Worm (Caenorhabditis elegans) whole organism, L2 larva: ENCODE data around the gene srw-57.

Experiments used
- C34F6.9 ChIP-seq: fragments of 150-350 bp; optimal IDR thresholded peaks from 2 replicates; lab custom pipeline; 2014; ENCODE audit warnings: missing biosample characterization, missing genetic modification characterization
- F13H6.1 ChIP-seq: sonication (generic microtip); optimal IDR thresholded peaks from 2 replicates; lab custom pipeline; 2016; ENCODE audit warnings: missing genetic modification characterization, missing compliant biosample characterization
- R02D3.7 ChIP-seq: fragments of 150-350 bp; optimal IDR thresholded peaks from 2 replicates; lab custom pipeline; 2014; ENCODE audit warnings: missing biosample characterization, missing genetic modification characterization
- Y55F3AM.14 ChIP-seq: fragments of 200-800 bp; sonication (Bioruptor generic); optimal IDR thresholded peaks from 2 replicates; lab custom pipeline; 2018; ENCODE audit warnings: mild to moderate bottlenecking, missing genetic modification characterization, missing compliant biosample characterization
- ZK546.5 ChIP-seq: sonication (generic microtip); optimal IDR thresholded peaks from 2 replicates; lab custom pipeline; 2017; ENCODE audit warnings: missing biosample characterization, missing genetic modification characterization
- alr-1 ChIP-seq: fragments of 150-350 bp; optimal IDR thresholded peaks from 2 replicates; lab custom pipeline; 2014; ENCODE audit warnings: missing biosample characterization, missing genetic modification characterization
- aly-2 ChIP-seq: fragments of 150-350 bp; optimal IDR thresholded peaks from 2 replicates; lab custom pipeline; 2014; ENCODE audit warnings: missing biosample characterization, missing genetic modification characterization
- ama-1 ChIP-seq: fragments of 150-350 bp; optimal IDR thresholded peaks from 2 replicates; lab custom pipeline; 2018; ENCODE audit warnings: inconsistent platforms
- blmp-1 ChIP-seq: sonication (generic microtip); optimal IDR thresholded peaks from 2 replicates; lab custom pipeline; 2017; ENCODE audit warnings: missing genetic modification characterization, mild to moderate bottlenecking, missing compliant biosample characterization, antibody characterized with exemption, moderate library complexity; ENCODE audit not compliant: insufficient read depth
- ceh-16 ChIP-seq: fragments of 150-350 bp; optimal IDR thresholded peaks from 2 replicates; lab custom pipeline; 2014; ENCODE audit warnings: missing biosample characterization, missing genetic modification characterization
- ceh-82 ChIP-seq: fragments of 150-350 bp; optimal IDR thresholded peaks from 2 replicates; lab custom pipeline; 2014; ENCODE audit warnings: missing biosample characterization, missing genetic modification characterization
- dmd-4 ChIP-seq: sonication (generic microtip); optimal IDR thresholded peaks from 2 replicates; lab custom pipeline; 2017; ENCODE audit warnings: missing biosample characterization, missing genetic modification characterization
- egl-27 ChIP-seq: sonication (generic microtip); optimal IDR thresholded peaks from 3 replicates; lab custom pipeline; 2017; ENCODE audit warnings: missing biosample characterization, missing genetic modification reagents, missing genetic modification characterization
- elt-1 ChIP-seq: fragments of 150-350 bp; optimal IDR thresholded peaks from 2 replicates; lab custom pipeline; 2014; ENCODE audit warnings: missing biosample characterization, missing genetic modification characterization
- fos-1 ChIP-seq: fragments of 150-350 bp; optimal IDR thresholded peaks from 2 replicates; lab custom pipeline; 2014; ENCODE audit warnings: missing biosample characterization, missing genetic modification characterization
- lin-39 ChIP-seq: fragments of 150-350 bp; optimal IDR thresholded peaks from 2 replicates; lab custom pipeline; 2014; ENCODE audit warnings: missing biosample characterization, missing genetic modification reagents, missing genetic modification characterization
- mbf-1 ChIP-seq: sonication (generic microtip); optimal IDR thresholded peaks from 2 replicates; lab custom pipeline; 2017; ENCODE audit warnings: missing biosample characterization, missing genetic modification characterization
- mdl-1 ChIP-seq, 2 experiments: fragments of 150-350 bp in 1 of 2; sonication (generic microtip) in 1 of 2; optimal IDR thresholded peaks; 2 replicates each; lab custom pipeline; 2017; ENCODE audit warnings: missing biosample characterization in 2 of 2, missing genetic modification characterization in 2 of 2
- nhr-10 ChIP-seq: sonication (generic microtip); optimal IDR thresholded peaks from 2 replicates; lab custom pipeline; 2017; ENCODE audit warnings: missing biosample characterization, missing genetic modification characterization
- nhr-23 ChIP-seq: fragments of 150-350 bp; optimal IDR thresholded peaks from 2 replicates; lab custom pipeline; 2014; ENCODE audit warnings: missing biosample characterization, missing genetic modification reagents, missing genetic modification characterization
- nhr-25 ChIP-seq: fragments of 150-350 bp; sonication (generic microtip); optimal IDR thresholded peaks from 3 replicates; lab custom pipeline; 2014; ENCODE audit warnings: missing biosample characterization, missing genetic modification characterization
- nhr-6 ChIP-seq: fragments of 150-350 bp; optimal IDR thresholded peaks from 2 replicates; lab custom pipeline; 2014; ENCODE audit warnings: missing biosample characterization, missing genetic modification characterization
- nhr-77 ChIP-seq: fragments of 150-350 bp; optimal IDR thresholded peaks from 2 replicates; lab custom pipeline; 2014; ENCODE audit warnings: missing biosample characterization, missing genetic modification characterization
- peb-1 ChIP-seq: fragments of 150-350 bp; optimal IDR thresholded peaks from 2 replicates; lab custom pipeline; 2014; ENCODE audit warnings: missing biosample characterization, missing genetic modification characterization
- sma-9 ChIP-seq, 2 experiments: fragments of 150-350 bp in 1 of 2; sonication (generic microtip) in 1 of 2; optimal IDR thresholded peaks; 2 replicates each; lab custom pipeline; 2014 to 2016; ENCODE audit warnings: missing genetic modification characterization in 2 of 2, mild to moderate bottlenecking in 1 of 2, missing biosample characterization in 1 of 2, missing compliant biosample characterization in 1 of 2, missing genetic modification reagents in 1 of 2, moderate library complexity in 1 of 2
- snpc-4 ChIP-seq: fragments of 150-350 bp; optimal IDR thresholded peaks from 2 replicates; lab custom pipeline; 2014; ENCODE audit warnings: missing biosample characterization, missing genetic modification characterization
- unc-39 ChIP-seq: fragments of 150-350 bp; optimal IDR thresholded peaks from 2 replicates; lab custom pipeline; 2014; ENCODE audit warnings: missing biosample characterization, missing genetic modification characterization
- unc-62 ChIP-seq: fragments of 150-350 bp; optimal IDR thresholded peaks from 2 replicates; lab custom pipeline; 2014; ENCODE audit warnings: missing biosample characterization, missing genetic modification reagents, missing genetic modification characterization
- zag-1 ChIP-seq: fragments of 150-350 bp; optimal IDR thresholded peaks from 2 replicates; lab custom pipeline; 2014; ENCODE audit warnings: missing biosample characterization, missing genetic modification characterization
- ztf-1 ChIP-seq: fragments of 200-800 bp; sonication (Bioruptor generic); conservative IDR thresholded peaks from 2 replicates; pipeline ENCODE4 v1.3.6; 2022; ENCODE audit warnings: missing genetic modification characterization, missing compliant biosample characterization
- ztf-4 ChIP-seq: fragments of 150-350 bp; optimal IDR thresholded peaks from 2 replicates; lab custom pipeline; 2014; ENCODE audit warnings: missing biosample characterization, missing genetic modification characterization

The srw-57 gene

DNA sequence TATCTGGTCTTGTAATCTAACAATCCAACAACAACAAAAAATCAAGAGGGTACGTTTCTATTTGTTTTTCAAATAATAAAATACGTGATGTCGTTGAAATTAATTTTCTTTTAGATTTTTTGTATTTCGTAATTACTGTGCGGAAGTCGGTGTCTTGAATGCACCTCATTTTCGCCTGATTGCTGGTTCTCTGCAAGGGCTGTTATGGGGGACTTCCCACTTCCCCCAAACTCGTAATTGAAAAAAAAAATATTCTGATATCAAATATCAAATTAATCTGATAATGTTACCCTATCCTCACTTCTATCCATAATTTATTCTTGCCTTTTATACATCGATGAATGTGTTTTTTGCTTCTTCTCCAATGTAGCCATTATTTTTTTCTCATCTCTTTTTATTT lies 33.2 kb upstream of the srw-57 start, which contains the start of gene F36G9.15:
Gene F36G9.15 (minus strand): TSS at position 101 of the 400 bp plus-strand sequence.
- TF ChIP-seq nhr-23 (tag; lab: Kevin White, UChicago) (no peak), ceh-82 (tag; lab: Kevin White, UChicago) (no peak), ama-1 (no peak)

ce11 chrV:15982733-15983344 lies 28.0 kb upstream of the srw-57 start, which contains the start of the genes fbxa-99 and F36G9.13:
Gene fbxa-99, minus strand, starts transcription at chrV:15982854.
Gene F36G9.13, plus strand, starts transcription at chrV:15983294.
- TF ChIP-seq unc-39 (tag; lab: Kevin White, UChicago) = no peak
- peak; percentile 36 for TF ChIP-seq fos-1 (tag; lab: Kevin White, UChicago)
- TF ChIP-seq snpc-4 (tag; lab: Kevin White, UChicago) = peak; percentile 56
- TF ChIP-seq, all 48 proteins: peak for 2

ce11 chrV:15978232-15978764 lies 23.5 kb upstream of the srw-57 start, which contains the start of gene oac-20:
Gene oac-20, plus strand, starts transcription at chrV:15978714.
- TF ChIP-seq lin-39 (tag; lab: Kevin White, UChicago) (no peak), fos-1 (tag; lab: Kevin White, UChicago) (peak; percentile 76), nhr-25 (tag; lab: Kevin White, UChicago) (no peak), elt-1 (no peak), ceh-16 (tag; lab: Kevin White, UChicago) (no peak)

DNA sequence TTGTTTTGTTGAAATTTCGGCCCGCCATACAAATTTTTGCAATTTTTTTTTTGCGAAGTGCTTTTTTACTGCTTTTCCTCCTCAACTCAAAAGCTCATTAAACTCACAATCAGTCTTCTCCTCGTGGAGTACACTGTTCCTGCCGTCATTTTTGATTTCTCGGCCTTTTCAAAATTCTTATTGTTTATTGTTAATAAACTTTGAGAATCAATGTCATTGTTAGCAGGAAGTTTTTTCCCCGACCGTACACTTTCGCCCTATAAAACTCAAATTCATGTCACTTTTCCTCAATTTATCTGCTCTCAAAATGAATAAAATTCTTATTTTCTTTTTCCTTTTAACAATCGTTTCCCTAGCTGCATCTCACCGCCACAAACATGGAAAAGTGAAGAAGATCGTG lies 21.0 kb upstream of the srw-57 start, which contains the start of gene clec-232:
Gene clec-232 (plus strand): TSS at position 301 of the 400 bp plus-strand sequence.
- TF ChIP-seq unc-62 (GFP tag; lab: Kevin White, UChicago) (no peak), mdl-1 (tag; optimal IDR thresholded peaks at IDR 0.05; lab: Kevin White, UChicago) (no peak), ama-1 (no peak), blmp-1 (tag; lab: Kevin White, UChicago) (no peak), mbf-1 (tag; lab: Kevin White, UChicago) (no peak), dmd-4 (tag; lab: Kevin White, UChicago) (no peak), sma-9 (GFP tag; optimal IDR thresholded peaks at IDR 0.05; lab: Kevin White, UChicago) (no peak), sma-9 (tag; optimal IDR thresholded peaks at IDR 0.05; lab: Kevin White, UChicago) (no peak), unc-39 (tag; lab: Kevin White, UChicago) (no peak), egl-27 (tag; lab: Kevin White, UChicago) (no peak), ztf-4 (tag; lab: Kevin White, UChicago) (no peak)

DNA sequence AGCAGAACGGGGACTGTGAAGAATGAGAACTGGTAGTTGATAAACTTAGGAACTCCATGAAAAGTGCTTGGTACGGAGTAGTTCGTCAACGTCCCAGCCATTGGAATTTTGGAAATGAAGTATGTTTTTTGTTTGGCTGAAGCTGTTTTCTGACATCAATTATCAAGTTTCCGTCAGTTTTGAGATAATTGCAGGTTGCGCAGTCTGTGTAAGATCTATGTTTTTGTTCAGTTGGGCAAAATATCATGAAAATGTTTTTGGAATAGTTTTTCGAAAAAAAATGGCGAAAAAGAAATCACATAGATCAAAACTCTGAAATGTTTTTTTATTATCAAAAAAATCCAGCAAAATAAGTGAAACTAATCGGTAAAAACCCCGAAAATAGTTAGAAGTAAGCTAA lies 20.0 kb upstream of the srw-57 start, which contains the start of gene sru-22:
Gene sru-22 (minus strand): TSS at position 101 of the 400 bp plus-strand sequence.
- no peak for TF ChIP-seq Y55F3AM.14 (GFP tag; lab: Kevin White, UChicago)
- no peak for TF ChIP-seq alr-1
- TF ChIP-seq R02D3.7 (tag; lab: Kevin White, UChicago) = no peak
- no peak for TF ChIP-seq unc-39 (tag; lab: Kevin White, UChicago)
- no peak for TF ChIP-seq ZK546.5 (tag; lab: Kevin White, UChicago)
- TF ChIP-seq nhr-23 (tag; lab: Kevin White, UChicago) = no peak
- TF ChIP-seq peb-1 (tag; lab: Kevin White, UChicago) = no peak
- TF ChIP-seq blmp-1 (tag; lab: Kevin White, UChicago) = no peak
- TF ChIP-seq ztf-4 (tag; lab: Kevin White, UChicago) = no peak
- no peak for TF ChIP-seq dmd-4 (tag; lab: Kevin White, UChicago)
- TF ChIP-seq nhr-77 (tag; lab: Kevin White, UChicago) = no peak
- no peak for TF ChIP-seq zag-1 (tag; lab: Kevin White, UChicago)
- no peak for TF ChIP-seq nhr-10 (tag; lab: Kevin White, UChicago)
- no peak for TF ChIP-seq unc-62 (GFP tag; lab: Kevin White, UChicago)
- TF ChIP-seq ceh-82 (tag; lab: Kevin White, UChicago) = no peak
- no peak for TF ChIP-seq ztf-1 (GFP tag; lab: Robert Waterston, UW)
- TF ChIP-seq F13H6.1 (tag; lab: Kevin White, UChicago) = no peak
- TF ChIP-seq fos-1 (tag; lab: Kevin White, UChicago) = no peak

- TF ChIP-seq Y55F3AM.14 (GFP tag; lab: Kevin White, UChicago) = no peak
- no peak for TF ChIP-seq snpc-4 (tag; lab: Kevin White, UChicago)
- TF ChIP-seq ceh-82 (tag; lab: Kevin White, UChicago) = no peak
- no peak for TF ChIP-seq zag-1 (tag; lab: Kevin White, UChicago)
- TF ChIP-seq C34F6.9 (tag; lab: Kevin White, UChicago) = no peak
- TF ChIP-seq nhr-77 (tag; lab: Kevin White, UChicago) = no peak
- TF ChIP-seq lin-39 (tag; lab: Kevin White, UChicago) = no peak
- no peak for TF ChIP-seq dmd-4 (tag; lab: Kevin White, UChicago)
- no peak for TF ChIP-seq nhr-6 (tag; lab: Kevin White, UChicago)
- TF ChIP-seq fos-1 (tag; lab: Kevin White, UChicago) = no peak
- no peak for TF ChIP-seq aly-2 (tag; lab: Kevin White, UChicago)
- no peak for TF ChIP-seq mbf-1 (tag; lab: Kevin White, UChicago)
Measured at ce11 chrV:15972484-15972883, 17.7 kb upstream of the srw-57 start, which contains the start of gene sru-23. Gene sru-23, minus strand, starts transcription at chrV:15972584.
